Fruit fly (Drosophila melanogaster) whole organism, embryonic: ENCODE measurements around the gene GstD11.

ENCODE experiments used
- ATbp ChIP-seq: fragments of 200-800 bp; sonication (Bioruptor generic); optimal IDR thresholded peaks from 2 replicates; lab custom pipeline; 2017; ENCODE audit warnings: missing biosample characterization, mild to moderate bottlenecking, missing genetic modification characterization, missing genetic modification reagents
- CG10267 ChIP-seq: fragments of 200-800 bp; sonication (Bioruptor generic); optimal IDR thresholded peaks from 2 replicates; lab custom pipeline; 2018; ENCODE audit warnings: missing biosample characterization, mild to moderate bottlenecking, missing genetic modification characterization, moderate library complexity
- CG10654 ChIP-seq: fragments of 200-800 bp; sonication (Bioruptor generic); optimal IDR thresholded peaks from 2 replicates; lab custom pipeline; 2016; ENCODE audit warnings: missing biosample characterization, missing genetic modification characterization
- CG11085 ChIP-seq: fragments of 200-800 bp; sonication (Bioruptor generic); IDR thresholded peaks from 2 replicates; pipeline ENCODE4 v1.3.6; 2022; ENCODE audit warnings: missing biosample characterization, missing genetic modification characterization
- CG11723 ChIP-seq: fragments of 200-800 bp; sonication (Bioruptor generic); optimal IDR thresholded peaks from 2 replicates; lab custom pipeline; 2017; ENCODE audit warnings: missing biosample characterization, mild to moderate bottlenecking, missing genetic modification characterization
- CG12236 ChIP-seq: fragments of 200-800 bp; sonication (Bioruptor generic); optimal IDR thresholded peaks from 2 replicates; lab custom pipeline; 2016; ENCODE audit warnings: missing biosample characterization, missing genetic modification characterization
- CG12769 ChIP-seq: fragments of 200-800 bp; sonication (Bioruptor generic); optimal IDR thresholded peaks from 2 replicates; lab custom pipeline; 2019; ENCODE audit warnings: missing biosample characterization, mild to moderate bottlenecking, missing genetic modification characterization, moderate library complexity
- CG14860 ChIP-seq: fragments of 200-800 bp; sonication (Bioruptor generic); IDR thresholded peaks from 3 replicates; pipeline ENCODE4 v1.3.6; 2022; ENCODE audit warnings: missing biosample characterization, missing genetic modification characterization; ENCODE audit not compliant: partially characterized antibody
- CG15479 ChIP-seq: fragments of 200-800 bp; sonication (Bioruptor generic); optimal IDR thresholded peaks from 3 replicates; lab custom pipeline; 2019; ENCODE audit warnings: missing biosample characterization, mild to moderate bottlenecking, missing genetic modification characterization, moderate library complexity
- CG15696 ChIP-seq: fragments of 200-800 bp; sonication (Bioruptor generic); optimal IDR thresholded peaks from 2 replicates; lab custom pipeline; 2019; ENCODE audit warnings: missing biosample characterization, mild to moderate bottlenecking, missing genetic modification characterization, moderate library complexity
- CG18476 ChIP-seq: fragments of 200-800 bp; sonication (Bioruptor generic); optimal IDR thresholded peaks from 2 replicates; lab custom pipeline; 2016; ENCODE audit warnings: missing biosample characterization, mild to moderate bottlenecking, missing genetic modification characterization
- CG18764 ChIP-seq: fragments of 200-800 bp; sonication (Bioruptor generic); optimal IDR thresholded peaks from 3 replicates; lab custom pipeline; 2016; ENCODE audit warnings: missing biosample characterization, missing genetic modification characterization
- CG2712 ChIP-seq: fragments of 200-800 bp; optimal IDR thresholded peaks from 3 replicates; lab custom pipeline; 2019; ENCODE audit warnings: missing biosample characterization, mild to moderate bottlenecking, missing genetic modification characterization, moderate library complexity
- CG33557 ChIP-seq: fragments of 200-800 bp; sonication (Bioruptor generic); optimal IDR thresholded peaks from 2 replicates; lab custom pipeline; 2019; ENCODE audit warnings: missing biosample characterization, mild to moderate bottlenecking, missing genetic modification characterization, moderate library complexity
- CG4617 ChIP-seq: fragments of 200-800 bp; sonication (Bioruptor generic); optimal IDR thresholded peaks from 3 replicates; lab custom pipeline; 2016; ENCODE audit warnings: missing biosample characterization, missing genetic modification characterization, borderline replicate concordance
- CG7839 ChIP-seq: fragments of 200-800 bp; sonication (Bioruptor generic); optimal IDR thresholded peaks from 3 replicates; lab custom pipeline; 2018; ENCODE audit warnings: missing biosample characterization, mild to moderate bottlenecking, missing genetic modification characterization, moderate library complexity
- CG9797 ChIP-seq: fragments of 200-800 bp; sonication (Bioruptor generic); optimal IDR thresholded peaks from 3 replicates; lab custom pipeline; 2018; ENCODE audit warnings: missing biosample characterization, mild to moderate bottlenecking, missing genetic modification characterization
- CG9817 ChIP-seq: fragments of 200-800 bp; sonication (Bioruptor generic); optimal IDR thresholded peaks from 2 replicates; lab custom pipeline; 2018; ENCODE audit warnings: missing biosample characterization, mild to moderate bottlenecking, missing genetic modification characterization, moderate library complexity
- CG9932 ChIP-seq: fragments of 200-800 bp; sonication (Bioruptor generic); IDR thresholded peaks from 2 replicates; pipeline ENCODE4 v1.3.6; 2022; ENCODE audit warnings: missing biosample characterization, missing genetic modification characterization
- Dll ChIP-seq: fragments of 200-800 bp; sonication (Bioruptor generic); IDR thresholded peaks from 4 replicates; pipeline ENCODE4 v1.3.6; 2022; ENCODE audit warnings: missing biosample characterization, missing genetic modification characterization; ENCODE audit not compliant: partially characterized antibody
- Ets65A ChIP-seq: fragments of 200-800 bp; sonication (Bioruptor generic); peaks from one replicate; lab custom pipeline; 2016; ENCODE audit warnings: missing biosample characterization, missing genetic modification characterization
- Fer2 ChIP-seq: fragments of 200-800 bp; sonication (Bioruptor generic); optimal IDR thresholded peaks from 2 replicates; lab custom pipeline; 2018; ENCODE audit warnings: missing biosample characterization, mild to moderate bottlenecking, missing genetic modification characterization, moderate library complexity
- Max ChIP-seq: fragments of 200-800 bp; sonication (Bioruptor generic); optimal IDR thresholded peaks from 2 replicates; lab custom pipeline; 2016; ENCODE audit warnings: missing biosample characterization, mild to moderate bottlenecking, missing genetic modification characterization
- Nf-YB ChIP-seq: fragments of 200-800 bp; sonication (Bioruptor generic); optimal IDR thresholded peaks from 3 replicates; lab custom pipeline; 2019; ENCODE audit warnings: missing biosample characterization, mild to moderate bottlenecking, missing genetic modification characterization, moderate library complexity
- PHDP ChIP-seq: fragments of 200-800 bp; sonication (Bioruptor generic); optimal IDR thresholded peaks from 3 replicates; lab custom pipeline; 2018; ENCODE audit warnings: missing biosample characterization, mild to moderate bottlenecking, missing genetic modification characterization, moderate library complexity
- Scr ChIP-seq: fragments of 200-800 bp; sonication (Bioruptor generic); IDR thresholded peaks from 2 replicates; pipeline ENCODE4 v1.3.6; 2022; ENCODE audit warnings: missing biosample characterization, missing genetic modification characterization; ENCODE audit not compliant: partially characterized antibody
- Side ChIP-seq: fragments of 200-800 bp; sonication (Bioruptor generic); optimal IDR thresholded peaks from 2 replicates; lab custom pipeline; 2016; ENCODE audit warnings: missing biosample characterization, missing genetic modification characterization
- Usf ChIP-seq: fragments of 200-800 bp; sonication (Bioruptor generic); optimal IDR thresholded peaks from 2 replicates; lab custom pipeline; 2017; ENCODE audit warnings: missing genotype, missing biosample characterization, missing genetic modification characterization
- Xbp1 ChIP-seq: fragments of 200-800 bp; sonication (Bioruptor generic); optimal IDR thresholded peaks from 3 replicates; lab custom pipeline; 2016; ENCODE audit warnings: missing biosample characterization, mild to moderate bottlenecking, missing genetic modification characterization
- Xrp1 ChIP-seq: fragments of 200-800 bp; sonication (Bioruptor generic); IDR thresholded peaks from 2 replicates; pipeline ENCODE4 v1.3.6; 2022; ENCODE audit warnings: missing biosample characterization, missing genetic modification characterization
- YL-1 ChIP-seq: fragments of 200-800 bp; sonication (Bioruptor generic); optimal IDR thresholded peaks from 3 replicates; lab custom pipeline; 2017; ENCODE audit warnings: missing biosample characterization, mild to moderate bottlenecking, missing genetic modification characterization
- btn ChIP-seq: fragments of 200-800 bp; sonication (Bioruptor generic); optimal IDR thresholded peaks from 2 replicates; lab custom pipeline; 2016; ENCODE audit warnings: missing biosample characterization, missing genetic modification characterization
- chm ChIP-seq: fragments of 200-800 bp; sonication (Bioruptor generic); IDR thresholded peaks from 2 replicates; pipeline ENCODE4 v1.3.6; 2022; ENCODE audit warnings: missing biosample characterization, missing genetic modification characterization
- dimm ChIP-seq: fragments of 200-800 bp; sonication (Bioruptor generic); IDR thresholded peaks from 2 replicates; pipeline ENCODE4 v1.3.6; 2022; ENCODE audit warnings: missing biosample characterization, missing genetic modification characterization
- dmrt11E ChIP-seq: fragments of 200-800 bp; sonication (Bioruptor generic); optimal IDR thresholded peaks from 3 replicates; lab custom pipeline; 2018; ENCODE audit warnings: missing biosample characterization, mild to moderate bottlenecking, missing genetic modification characterization, moderate library complexity
- grau ChIP-seq: fragments of 200-800 bp; optimal IDR thresholded peaks from 3 replicates; lab custom pipeline; 2019; ENCODE audit warnings: missing biosample characterization, mild to moderate bottlenecking, missing genetic modification characterization, moderate library complexity
- gt ChIP-seq: fragments of 200-800 bp; sonication (Bioruptor generic); IDR thresholded peaks from 2 replicates; pipeline ENCODE4 v1.3.6; 2022; ENCODE audit warnings: missing biosample characterization, missing genetic modification characterization
- insv ChIP-seq, 2 experiments: fragments of 200-800 bp; sonication (Bioruptor generic); optimal IDR thresholded peaks; 3 replicates each; lab custom pipeline; 2016 to 2018; ENCODE audit warnings: missing biosample characterization in 2 of 2, missing genetic modification characterization in 2 of 2
- kay ChIP-seq: fragments of 200-800 bp; sonication (Bioruptor generic); optimal IDR thresholded peaks from 2 replicates; lab custom pipeline; 2016; ENCODE audit warnings: missing biosample characterization, missing genetic modification characterization
- lab ChIP-seq: fragments of 200-800 bp; sonication (Bioruptor generic); optimal IDR thresholded peaks from 3 replicates; lab custom pipeline; 2017; ENCODE audit warnings: missing biosample characterization, missing genetic modification characterization, mild to moderate bottlenecking, moderate library complexity, missing genetic modification reagents
- lbe ChIP-seq: fragments of 200-800 bp; sonication (Bioruptor generic); optimal IDR thresholded peaks from 2 replicates; lab custom pipeline; 2016; ENCODE audit warnings: missing biosample characterization, mild to moderate bottlenecking, missing genetic modification characterization
- lilli ChIP-seq: fragments of 200-800 bp; sonication (Bioruptor generic); optimal IDR thresholded peaks from 3 replicates; lab custom pipeline; 2016; ENCODE audit warnings: missing biosample characterization, missing genetic modification characterization
- lola ChIP-seq, 3 experiments: fragments of >200 bp in 2 of 3; fragments of 200-800 bp in 1 of 3; sonication (Bioruptor generic) in 1 of 3; optimal IDR thresholded peaks; 2 replicates each; lab custom pipeline; 2017 to 2019; ENCODE audit warnings: missing biosample characterization in 3 of 3, missing genetic modification characterization in 3 of 3, mild to moderate bottlenecking in 1 of 3, moderate library complexity in 1 of 3
- luna ChIP-seq: fragments of 200-800 bp; sonication (Bioruptor generic); optimal IDR thresholded peaks from 2 replicates; lab custom pipeline; 2016; ENCODE audit warnings: missing biosample characterization, missing genetic modification characterization
- nmo ChIP-seq: fragments of 200-800 bp; sonication (Bioruptor generic); optimal IDR thresholded peaks from 2 replicates; lab custom pipeline; 2018; ENCODE audit warnings: missing biosample characterization, mild to moderate bottlenecking, missing genetic modification characterization, moderate library complexity
- phol ChIP-seq: fragments of 200-800 bp; sonication (Bioruptor generic); optimal IDR thresholded peaks from 3 replicates; lab custom pipeline; 2018; ENCODE audit warnings: missing biosample characterization, mild to moderate bottlenecking, missing genetic modification characterization, moderate library complexity
- pzg ChIP-seq: fragments of 200-800 bp; sonication (Bioruptor generic); optimal IDR thresholded peaks from 3 replicates; lab custom pipeline; 2018; ENCODE audit warnings: missing biosample characterization, mild to moderate bottlenecking, missing genetic modification characterization, moderate library complexity
- salm ChIP-seq: fragments of 200-800 bp; sonication (Bioruptor generic); optimal IDR thresholded peaks from 2 replicates; lab custom pipeline; 2018; ENCODE audit warnings: missing biosample characterization, mild to moderate bottlenecking, missing genetic modification characterization
- stwl ChIP-seq: fragments of 200-800 bp; sonication (Bioruptor generic); optimal IDR thresholded peaks from 3 replicates; lab custom pipeline; 2018; ENCODE audit warnings: missing biosample characterization, mild to moderate bottlenecking, missing genetic modification characterization, moderate library complexity

GstD11 gene

DNA sequence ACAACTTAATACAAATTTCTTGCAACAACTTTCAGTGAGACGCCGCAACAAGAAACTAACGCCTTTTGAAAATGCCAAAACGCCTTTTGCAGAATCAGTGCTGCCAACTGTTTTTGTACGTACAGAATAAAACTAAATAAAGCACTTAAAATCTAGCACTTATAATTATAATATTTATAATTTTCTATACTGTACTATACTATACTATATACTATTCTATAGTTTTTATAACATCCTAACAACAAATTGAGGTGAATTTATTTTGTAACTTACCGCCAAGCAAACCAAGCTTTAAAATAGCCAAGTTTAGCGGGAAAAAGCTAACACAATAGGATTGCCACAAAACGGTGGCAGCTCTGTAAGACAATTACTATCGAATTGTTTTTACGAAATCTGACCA lies 50.6 kb downstream of the GstD11 start, which contains the start of the genes Aos1 and Srlp (continued):
- no peak for TF ChIP-seq CG12769
- TF ChIP-seq CG2712 (tag; lab: Kevin White, UChicago), result peak; percentile 76
- peak; percentile 70 for TF ChIP-seq CG10267 (tag; lab: Kevin White, UChicago)
- peak; percentile 61 for TF ChIP-seq PHDP (tag; lab: Kevin White, UChicago)
- TF ChIP-seq lola (GFP tag; optimal IDR thresholded peaks at IDR 0.05; lab: Kevin White, UChicago), result peak in 1 of 3 experiments; percentile 56
- TF ChIP-seq CG11723 (GFP tag; lab: Kevin White, UChicago), result peak; percentile 11
- TF ChIP-seq Dll, result 0 out of 4 replicates have a peak, but pooled peaks have one; percentile 51
- no peak for TF ChIP-seq chm (GFP tag; lab: Robert Waterston, UW)
- TF ChIP-seq dmrt11E (tag; lab: Kevin White, UChicago), result peak; percentile 51
- TF ChIP-seq lilli, result peak; percentile 8
- peak; percentile 53 for TF ChIP-seq stwl (tag; lab: Kevin White, UChicago)
- TF ChIP-seq CG33557 (GFP tag; lab: Kevin White, UChicago), result peak; percentile 34
- no peak for TF ChIP-seq salm (tag; lab: Kevin White, UChicago)
- TF ChIP-seq CG7839, result no peak
- TF ChIP-seq gt (GFP tag; lab: Robert Waterston, UW), result no peak
- peak; percentile 69 for TF ChIP-seq Xbp1 (GFP tag; lab: Kevin White, UChicago)
- TF ChIP-seq Max, result peak; percentile 56
- no peak for TF ChIP-seq CG14860 (GFP tag; lab: Robert Waterston, UW)
- no peak for TF ChIP-seq btn (GFP tag; lab: Kevin White, UChicago)
- TF ChIP-seq CG11085, result no peak
- TF ChIP-seq Scr (GFP tag; lab: Robert Waterston, UW), result peak; percentile 50; the same call in 1 of the 2 replicates
- no peak for TF ChIP-seq CG12236 (GFP tag; lab: Kevin White, UChicago)
- TF ChIP-seq Usf, result peak; percentile 9
- no peak for TF ChIP-seq CG18476 (GFP tag; lab: Kevin White, UChicago)
- no peak for TF ChIP-seq Side
- peak; percentile 52 for TF ChIP-seq Ets65A (GFP tag; lab: Kevin White, UChicago)
- peak; percentile 62 for TF ChIP-seq CG15696
- TF ChIP-seq CG4617 (GFP tag; lab: Kevin White, UChicago), result peak; percentile 72
- TF ChIP-seq Fer2 (tag; lab: Kevin White, UChicago), result peak; percentile 34
- TF ChIP-seq phol (tag; lab: Kevin White, UChicago), result peak; percentile 80
- TF ChIP-seq lab (GFP tag; lab: Kevin White, UChicago), result no peak
- peak; percentile 71 for TF ChIP-seq grau
- peak; percentile 63 for TF ChIP-seq YL-1 (GFP tag; lab: Kevin White, UChicago)
- TF ChIP-seq pzg (GFP tag; lab: Kevin White, UChicago), result peak; percentile 57
- TF ChIP-seq kay (GFP tag; lab: Kevin White, UChicago), result no peak
- TF ChIP-seq Xrp1 (GFP tag; lab: Robert Waterston, UW), result peak; percentile 31; the same call in 1 of the 2 replicates
- TF ChIP-seq insv (GFP tag; optimal IDR thresholded peaks at IDR 0.05; lab: Kevin White, UChicago), result peak in 1 of 2 experiments; percentile 23
- TF ChIP-seq ATbp (GFP tag; lab: Kevin White, UChicago), result no peak
- peak; percentile 51 for TF ChIP-seq lbe (GFP tag; lab: Kevin White, UChicago)
- TF ChIP-seq CG9932 (GFP tag; lab: Robert Waterston, UW), result peak; percentile 69
- TF ChIP-seq dimm (GFP tag; lab: Robert Waterston, UW), result no peak
- TF ChIP-seq nmo (GFP tag; lab: Kevin White, UChicago), result peak; percentile 77
- TF ChIP-seq CG9797, result peak; percentile 63
- TF ChIP-seq CG15479 (GFP tag; lab: Kevin White, UChicago), result no peak
- TF ChIP-seq CG9817 (tag; lab: Kevin White, UChicago), result peak; percentile 69
- no peak for TF ChIP-seq Nf-YB
- TF ChIP-seq CG10654 (GFP tag; lab: Kevin White, UChicago), result peak; percentile 24
- TF ChIP-seq CG18764 (GFP tag; lab: Kevin White, UChicago), result peak; percentile 20
- TF ChIP-seq luna (GFP tag; lab: Kevin White, UChicago), result no peak
